Worm (Caenorhabditis elegans): ENCODE data around the gene nep-25.

Gene nep-25

DNA sequence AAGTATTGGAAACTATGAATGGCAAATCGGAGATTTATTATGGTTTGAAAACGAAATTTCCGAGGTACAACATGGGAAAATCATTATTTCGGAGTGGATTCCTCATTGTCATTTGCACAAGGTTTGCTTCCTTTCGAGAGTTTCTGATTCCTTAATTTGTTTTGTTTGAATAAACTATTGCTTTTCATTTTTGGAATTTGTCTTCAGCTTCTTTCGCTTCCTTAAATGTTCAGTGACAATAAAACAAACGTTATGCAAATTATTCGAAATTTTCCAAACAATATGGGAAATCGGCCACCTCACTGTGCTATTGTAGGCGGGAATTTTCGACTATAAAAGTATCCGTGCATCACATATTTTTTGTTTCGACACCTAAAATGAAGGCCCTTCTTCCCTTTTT lies at the start of gene nep-25:
Gene nep-25, plus strand, starts transcription at position 375 of the 400 bp plus-strand sequence.
- TF ChIP-seq ceh-36 (tag; optimal IDR thresholded peaks at IDR 0.05) (no peak), tra-4 (tag; optimal IDR thresholded peaks at IDR 0.05) (no peak), hmg-4 (GFP tag; optimal IDR thresholded peaks at IDR 0.05) (no peak), sea-1 (GFP tag; conservative IDR thresholded peaks at IDR 0.05) (no peak), F13C5.2 (tag; optimal IDR thresholded peaks at IDR 0.05) (no peak), pes-1 (GFP tag; IDR thresholded peaks at IDR 0.05) (no peak), hnd-1 (tag; optimal IDR thresholded peaks at IDR 0.05) (no peak), aly-1 (tag; optimal IDR thresholded peaks at IDR 0.05) (no peak), ama-1 (optimal IDR thresholded peaks at IDR 0.05) (no peak), ceh-13 (GFP tag; optimal IDR thresholded peaks at IDR 0.05) (no peak), tbx-11 (GFP tag; IDR thresholded peaks at IDR 0.05) (no peak), flt-1 (GFP tag; IDR thresholded peaks at IDR 0.05) (no peak), tbx-37 (GFP tag; conservative IDR thresholded peaks at IDR 0.05) (no peak), ets-7 (tag; optimal IDR thresholded peaks at IDR 0.05) (no peak), hmbx-1 (tag; optimal IDR thresholded peaks at IDR 0.05) (no peak), B0310.2 (tag; optimal IDR thresholded peaks at IDR 0.05) (no peak)

DNA sequence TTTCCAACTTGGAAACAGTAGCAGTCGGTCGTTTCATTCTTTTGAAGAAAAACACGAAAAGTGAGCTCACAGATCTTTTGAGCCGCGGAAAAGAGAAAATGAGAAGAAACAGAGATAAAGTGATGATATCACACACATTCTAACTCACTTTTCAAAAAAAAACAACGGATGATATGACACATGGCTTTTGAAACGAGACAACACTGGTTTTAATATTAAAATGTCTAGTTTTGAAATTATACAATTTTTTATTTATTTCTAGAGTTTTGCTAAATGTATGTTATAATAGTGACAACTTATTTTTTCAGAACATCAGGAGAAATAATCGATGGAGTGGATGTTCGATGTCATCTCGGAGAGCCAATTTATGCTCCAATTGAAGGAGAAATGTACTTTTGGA lies 49.5 kb upstream of the nep-25 start, which contains the start of gene K05F1.14:
Gene K05F1.14, minus strand, starts transcription at position 101 of the 400 bp plus-strand sequence.
- TF ChIP-seq aly-1 (tag; optimal IDR thresholded peaks at IDR 0.05) (no peak), ceh-13 (GFP tag; optimal IDR thresholded peaks at IDR 0.05) (no peak), B0310.2 (tag; optimal IDR thresholded peaks at IDR 0.05) (no peak), tbx-37 (GFP tag; conservative IDR thresholded peaks at IDR 0.05) (no peak), pes-1 (GFP tag; IDR thresholded peaks at IDR 0.05) (no peak), ceh-36 (tag; optimal IDR thresholded peaks at IDR 0.05) (no peak), hmbx-1 (tag; optimal IDR thresholded peaks at IDR 0.05) (no peak), sea-1 (GFP tag; conservative IDR thresholded peaks at IDR 0.05) (no peak), tra-4 (tag; optimal IDR thresholded peaks at IDR 0.05) (no peak), scrt-1 (GFP tag; IDR thresholded peaks at IDR 0.05) (no peak), F13C5.2 (tag; optimal IDR thresholded peaks at IDR 0.05) (no peak), tbx-11 (GFP tag; IDR thresholded peaks at IDR 0.05) (no peak), ets-7 (tag; optimal IDR thresholded peaks at IDR 0.05) (no peak), hmg-4 (GFP tag; optimal IDR thresholded peaks at IDR 0.05) (no peak)

DNA sequence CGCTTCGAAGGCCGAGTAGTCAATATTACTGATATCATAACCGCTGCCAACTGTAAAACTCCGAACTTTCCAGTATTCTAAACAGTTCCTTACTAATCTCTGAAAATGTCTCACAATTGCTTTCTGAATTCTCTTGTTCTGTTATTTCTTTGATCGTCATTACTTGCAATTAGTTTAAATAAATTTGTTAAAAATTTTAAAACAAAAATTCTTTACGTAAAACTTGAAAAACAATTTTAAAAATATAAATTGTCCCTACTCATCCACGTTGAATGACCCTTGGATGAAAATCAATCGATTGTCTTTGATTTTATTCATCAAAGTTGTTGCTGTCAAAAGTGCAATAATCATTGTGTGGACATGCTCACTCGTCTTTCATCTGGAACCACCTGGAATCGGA lies 47.8 kb upstream of the nep-25 start, which contains the start of gene acdh-8:
Gene acdh-8, plus strand, starts transcription at position 301 of the 400 bp plus-strand sequence.
- TF ChIP-seq B0310.2 (tag; optimal IDR thresholded peaks at IDR 0.05) (no peak), scrt-1 (GFP tag; IDR thresholded peaks at IDR 0.05) (no peak), tbx-37 (GFP tag; conservative IDR thresholded peaks at IDR 0.05) (no peak), hmg-4 (GFP tag; optimal IDR thresholded peaks at IDR 0.05) (no peak), flt-1 (GFP tag; IDR thresholded peaks at IDR 0.05) (no peak), ama-1 (optimal IDR thresholded peaks at IDR 0.05) (no peak), F13C5.2 (tag; optimal IDR thresholded peaks at IDR 0.05) (no peak), tra-4 (tag; optimal IDR thresholded peaks at IDR 0.05) (no peak), ceh-13 (GFP tag; optimal IDR thresholded peaks at IDR 0.05) (no peak), ceh-36 (tag; optimal IDR thresholded peaks at IDR 0.05) (no peak), aly-1 (tag; optimal IDR thresholded peaks at IDR 0.05) (no peak), hmbx-1 (tag; optimal IDR thresholded peaks at IDR 0.05) (no peak), pes-1 (GFP tag; IDR thresholded peaks at IDR 0.05) (no peak), sea-1 (GFP tag; conservative IDR thresholded peaks at IDR 0.05) (no peak), ets-7 (tag; optimal IDR thresholded peaks at IDR 0.05) (no peak), hnd-1 (tag; optimal IDR thresholded peaks at IDR 0.05) (no peak), tbx-11 (GFP tag; IDR thresholded peaks at IDR 0.05) (no peak)

DNA sequence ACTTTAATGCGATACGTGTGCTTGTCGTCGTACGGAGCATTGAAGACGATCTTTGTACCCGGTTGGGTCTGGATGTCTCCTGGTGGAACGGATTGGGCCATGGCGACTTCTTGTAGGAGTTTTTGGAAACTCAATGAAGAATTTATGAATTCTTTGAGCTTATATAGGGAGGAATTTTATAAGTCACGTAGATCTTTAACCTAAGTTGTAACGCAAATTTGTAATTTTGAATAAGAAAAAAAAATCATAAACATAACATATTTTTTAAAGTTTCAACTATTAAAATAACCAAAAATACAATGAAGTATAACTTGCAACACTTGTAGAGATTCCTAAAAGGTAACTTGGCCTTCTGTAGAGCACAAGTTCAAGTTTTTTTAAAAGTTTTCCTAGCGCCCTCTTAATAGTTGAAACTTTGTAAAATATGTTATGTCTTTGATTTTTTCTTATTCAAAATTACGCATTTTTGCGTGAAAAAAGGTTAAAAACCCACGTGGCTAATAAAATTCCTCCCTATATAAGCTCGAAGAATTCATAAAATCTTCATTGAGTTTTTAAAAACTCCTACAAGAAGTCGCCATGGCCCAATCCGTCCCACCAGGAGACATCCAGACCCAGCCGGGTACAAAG lies 44.6 kb upstream of the nep-25 start, which contains the start of the genes msp-63 and msp-142:
Gene msp-63, minus strand, starts transcription at position 101 of the 630 bp plus-strand sequence.
Gene msp-142, plus strand, starts transcription at position 580 of the 630 bp plus-strand sequence.
- TF ChIP-seq hmg-4 (GFP tag; optimal IDR thresholded peaks at IDR 0.05) (no peak), scrt-1 (GFP tag; IDR thresholded peaks at IDR 0.05) (no peak), aly-1 (tag; optimal IDR thresholded peaks at IDR 0.05) (no peak), F13C5.2 (tag; optimal IDR thresholded peaks at IDR 0.05) (no peak), B0310.2 (tag; optimal IDR thresholded peaks at IDR 0.05) (no peak), ama-1 (optimal IDR thresholded peaks at IDR 0.05) (no peak), tbx-37 (GFP tag; conservative IDR thresholded peaks at IDR 0.05) (no peak)

DNA sequence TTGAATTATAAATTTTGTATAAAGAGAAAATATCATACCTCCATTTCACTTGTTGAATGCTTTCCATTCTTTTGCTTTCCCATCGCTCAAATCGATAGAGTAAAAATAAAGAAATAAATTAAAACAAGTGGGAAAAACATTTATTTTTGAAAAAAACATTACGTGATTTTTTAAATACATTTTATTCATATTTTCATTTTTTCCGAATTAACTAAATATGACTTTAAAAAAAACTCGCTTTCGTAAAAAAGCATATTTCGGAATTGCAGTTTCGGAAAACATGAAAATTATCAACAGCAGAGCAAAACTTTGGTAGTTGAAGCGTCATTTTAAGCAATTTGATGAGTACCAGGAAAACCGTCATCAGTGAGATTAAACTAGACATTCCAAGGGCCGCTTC lies 42.5 kb upstream of the nep-25 start, which contains the start of gene K05F1.8:
Gene K05F1.8, minus strand, starts transcription at position 101 of the 400 bp plus-strand sequence.
- no peak for TF ChIP-seq tbx-11 (GFP tag; IDR thresholded peaks at IDR 0.05)
- no peak for TF ChIP-seq aly-1 (tag; optimal IDR thresholded peaks at IDR 0.05)
- no peak for TF ChIP-seq B0310.2 (tag; optimal IDR thresholded peaks at IDR 0.05)
- no peak for TF ChIP-seq ceh-36 (tag; optimal IDR thresholded peaks at IDR 0.05)
- no peak for TF ChIP-seq pes-1 (GFP tag; IDR thresholded peaks at IDR 0.05)
- no peak for TF ChIP-seq scrt-1 (GFP tag; IDR thresholded peaks at IDR 0.05)
- no peak for TF ChIP-seq tra-4 (tag; optimal IDR thresholded peaks at IDR 0.05)
- no peak for TF ChIP-seq hmbx-1 (tag; optimal IDR thresholded peaks at IDR 0.05)
- TF ChIP-seq ceh-13 (GFP tag; optimal IDR thresholded peaks at IDR 0.05) = no peak
- TF ChIP-seq hmg-4 (GFP tag; optimal IDR thresholded peaks at IDR 0.05) = no peak
- TF ChIP-seq sea-1 (GFP tag; conservative IDR thresholded peaks at IDR 0.05) = no peak

DNA sequence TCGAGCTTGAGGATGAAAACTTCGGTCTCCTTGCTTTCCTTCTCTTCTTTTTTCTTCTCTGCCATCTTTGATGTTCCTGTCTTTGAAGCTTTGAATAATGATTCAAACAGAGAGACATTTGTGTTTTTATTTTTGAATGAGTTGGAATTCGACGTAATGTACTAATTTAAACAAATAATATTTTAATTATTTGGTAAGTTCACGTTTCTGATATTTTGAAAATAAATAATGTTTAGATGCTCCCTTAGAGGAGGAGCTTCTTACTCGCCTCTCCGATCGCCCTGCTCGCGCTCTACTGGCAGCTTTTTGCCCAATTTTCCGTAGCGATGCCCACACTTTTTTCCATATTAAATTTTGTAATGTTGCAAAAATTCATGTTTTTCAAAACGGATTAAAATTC lies 41.0 kb upstream of the nep-25 start, which contains the start of the genes K05F1.9 and K05F1.1:
Gene K05F1.9, minus strand, starts transcription at position 101 of the 400 bp plus-strand sequence.
Gene K05F1.1, plus strand, starts transcription at position 308 of the 400 bp plus-strand sequence.
- TF ChIP-seq hmbx-1 (tag; optimal IDR thresholded peaks at IDR 0.05) (no peak), hmg-4 (GFP tag; optimal IDR thresholded peaks at IDR 0.05) (no peak), ets-7 (tag; optimal IDR thresholded peaks at IDR 0.05) (no peak), ceh-36 (tag; optimal IDR thresholded peaks at IDR 0.05) (no peak), tra-4 (tag; optimal IDR thresholded peaks at IDR 0.05) (no peak), scrt-1 (GFP tag; IDR thresholded peaks at IDR 0.05) (no peak), ceh-13 (GFP tag; optimal IDR thresholded peaks at IDR 0.05) (no peak), hnd-1 (tag; optimal IDR thresholded peaks at IDR 0.05) (no peak), flt-1 (GFP tag; IDR thresholded peaks at IDR 0.05) (no peak), tbx-37 (GFP tag; conservative IDR thresholded peaks at IDR 0.05) (no peak), tbx-11 (GFP tag; IDR thresholded peaks at IDR 0.05) (no peak), B0310.2 (tag; optimal IDR thresholded peaks at IDR 0.05) (no peak), pes-1 (GFP tag; IDR thresholded peaks at IDR 0.05) (no peak), aly-1 (tag; optimal IDR thresholded peaks at IDR 0.05) (no peak), sea-1 (GFP tag; conservative IDR thresholded peaks at IDR 0.05) (no peak), ama-1 (optimal IDR thresholded peaks at IDR 0.05) (no peak), F13C5.2 (tag; optimal IDR thresholded peaks at IDR 0.05) (no peak)
